Worm (Caenorhabditis elegans) whole organism, young adult: ENCODE measurements around the gene nphp-4.
A peak's percentile ranks its signal among the peaks of the same experiment; 100 is the strongest.

Experiments used
- B0035.1 ChIP-seq: sonication (generic microtip); optimal IDR thresholded peaks from 2 replicates; lab custom pipeline; 2016; ENCODE audit warnings: missing genetic modification characterization, mild to moderate bottlenecking, missing compliant biosample characterization, missing genotype, missing genetic modification reagents
- F10E7.11 ChIP-seq: sonication (generic microtip); optimal IDR thresholded peaks from 2 replicates; lab custom pipeline; 2017; ENCODE audit warnings: mild to moderate bottlenecking, missing genetic modification characterization, moderate library complexity, missing compliant biosample characterization
- F49E8.2 ChIP-seq: sonication (generic microtip); optimal IDR thresholded peaks from 3 replicates; lab custom pipeline; 2017; ENCODE audit warnings: missing genetic modification characterization, mild to moderate bottlenecking, missing compliant biosample characterization, antibody characterized with exemption, moderate library complexity; ENCODE audit not compliant: insufficient read depth
- F57C9.4 ChIP-seq: sonication (generic microtip); optimal IDR thresholded peaks from 2 replicates; lab custom pipeline; 2017; ENCODE audit warnings: mild to moderate bottlenecking, missing genetic modification characterization, missing compliant biosample characterization
- K11D2.4 ChIP-seq: fragments of 200-800 bp; sonication (Bioruptor generic); IDR thresholded peaks from 2 replicates; pipeline ENCODE4 v1.3.6; 2022; ENCODE audit warnings: missing genetic modification reagents, missing genetic modification characterization, missing compliant biosample characterization
- T07F8.4 ChIP-seq: sonication (generic microtip); optimal IDR thresholded peaks from 2 replicates; lab custom pipeline; 2016; ENCODE audit warnings: mild to moderate bottlenecking, missing genetic modification characterization, moderate library complexity, missing compliant biosample characterization
- T26A5.8 ChIP-seq: sonication (generic microtip); optimal IDR thresholded peaks from 2 replicates; lab custom pipeline; 2016; ENCODE audit warnings: missing genetic modification characterization, missing compliant biosample characterization
- Y67H2A.10 ChIP-seq: fragments of 200-800 bp; sonication (Bioruptor generic); conservative IDR thresholded peaks from 2 replicates; pipeline ENCODE4 v1.3.6; 2022; ENCODE audit warnings: missing genetic modification reagents, missing genetic modification characterization, missing compliant biosample characterization
- ZK185.1 ChIP-seq: sonication (generic microtip); optimal IDR thresholded peaks from 2 replicates; lab custom pipeline; 2016; ENCODE audit warnings: mild to moderate bottlenecking, missing genetic modification characterization, missing compliant biosample characterization; ENCODE audit not compliant: poor library complexity, severe bottlenecking
- akir-1 ChIP-seq: fragments of 200-800 bp; sonication (Bioruptor generic); optimal IDR thresholded peaks from 2 replicates; lab custom pipeline; 2018; ENCODE audit warnings: mild to moderate bottlenecking, missing genetic modification characterization, moderate library complexity, missing compliant biosample characterization
- aptf-3 ChIP-seq: fragments of 200-800 bp; sonication (Bioruptor generic); IDR thresholded peaks from 2 replicates; pipeline ENCODE4 v1.3.6; 2022; ENCODE audit warnings: missing genetic modification characterization, missing compliant biosample characterization
- attf-3 ChIP-seq: fragments of 200-800 bp; sonication (Bioruptor generic); conservative IDR thresholded peaks from 2 replicates; pipeline ENCODE4 v1.3.6; 2022; ENCODE audit warnings: missing genetic modification reagents, missing genetic modification characterization, missing compliant biosample characterization
- attf-6 ChIP-seq: fragments of 200-800 bp; sonication (Bioruptor generic); IDR thresholded peaks from 2 replicates; pipeline ENCODE4 v1.3.6; 2022; ENCODE audit warnings: missing genetic modification reagents, missing genetic modification characterization, missing compliant biosample characterization
- bed-2 ChIP-seq: fragments of 200-800 bp; sonication (Bioruptor generic); IDR thresholded peaks from 2 replicates; pipeline ENCODE4 v1.3.6; 2022; ENCODE audit warnings: missing genetic modification reagents, missing genetic modification characterization, missing compliant biosample characterization
- ccch-3 ChIP-seq: fragments of 200-800 bp; sonication (Bioruptor generic); optimal IDR thresholded peaks from 2 replicates; lab custom pipeline; 2018; ENCODE audit warnings: mild to moderate bottlenecking, missing genetic modification characterization, missing compliant biosample characterization
- cebp-1 ChIP-seq, 2 experiments: fragments of 200-800 bp in 1 of 2; sonication (Bioruptor generic) in 1 of 2; sonication (generic microtip) in 1 of 2; IDR thresholded peaks in 1 of 2; optimal IDR thresholded peaks in 1 of 2; 2 replicates each; pipeline versions ENCODE4 v1.3.6 to Lab custom; 2017 to 2022; ENCODE audit warnings: missing compliant biosample characterization in 2 of 2, missing genetic modification characterization in 2 of 2, mild to moderate bottlenecking in 1 of 2, missing genetic modification reagents in 1 of 2, moderate library complexity in 1 of 2
- ceh-100 ChIP-seq: fragments of 200-800 bp; sonication (Bioruptor generic); IDR thresholded peaks from 2 replicates; pipeline ENCODE4 v1.3.6; 2022; ENCODE audit warnings: missing genetic modification reagents, missing genetic modification characterization, missing compliant biosample characterization
- ceh-40 ChIP-seq: fragments of 200-800 bp; sonication (Bioruptor generic); IDR thresholded peaks from 2 replicates; pipeline ENCODE4 v1.3.6; 2022; ENCODE audit warnings: missing genetic modification characterization, missing compliant biosample characterization
- ceh-58 ChIP-seq: fragments of 200-800 bp; sonication (Bioruptor generic); IDR thresholded peaks from 2 replicates; pipeline ENCODE4 v1.3.6; 2022; ENCODE audit warnings: missing genetic modification characterization, missing compliant biosample characterization
- ceh-79 ChIP-seq: sonication (generic microtip); optimal IDR thresholded peaks from 2 replicates; lab custom pipeline; 2017; ENCODE audit warnings: mild to moderate bottlenecking, missing genetic modification characterization, missing compliant biosample characterization
- ceh-91 ChIP-seq: fragments of 200-800 bp; sonication (Bioruptor generic); IDR thresholded peaks from 2 replicates; pipeline ENCODE4 v1.3.6; 2022; ENCODE audit warnings: missing genetic modification reagents, missing genetic modification characterization, missing compliant biosample characterization
- dpl-1 ChIP-seq: fragments of 150-350 bp; optimal IDR thresholded peaks from 2 replicates; lab custom pipeline; 2014; ENCODE audit warnings: missing biosample characterization, missing genetic modification reagents, missing genetic modification characterization
- efl-1 ChIP-seq: fragments of 150-350 bp; optimal IDR thresholded peaks from 2 replicates; lab custom pipeline; 2014; ENCODE audit warnings: missing biosample characterization, missing genetic modification reagents, missing genetic modification characterization
- hmg-20 ChIP-seq: fragments of 200-800 bp; sonication (Bioruptor generic); IDR thresholded peaks from 2 replicates; pipeline ENCODE4 v1.3.6; 2022; ENCODE audit warnings: missing genetic modification reagents, missing genetic modification characterization, missing compliant biosample characterization
- hsf-1 ChIP-seq: fragments of 200-800 bp; sonication (Bioruptor generic); IDR thresholded peaks from 2 replicates; pipeline ENCODE4 v1.3.6; 2022; ENCODE audit warnings: missing genetic modification reagents, missing genetic modification characterization, missing compliant biosample characterization
- let-607 ChIP-seq, 2 experiments: fragments of 200-800 bp in 1 of 2; sonication (Bioruptor generic) in 1 of 2; sonication (generic microtip) in 1 of 2; optimal IDR thresholded peaks; 2 replicates each; lab custom pipeline; 2016 to 2018; ENCODE audit warnings: mild to moderate bottlenecking in 2 of 2, missing compliant biosample characterization in 2 of 2, missing genetic modification characterization in 2 of 2, moderate library complexity in 2 of 2, missing genotype in 1 of 2
- lin-26 ChIP-seq: fragments of 200-800 bp; sonication (Bioruptor generic); IDR thresholded peaks from 2 replicates; pipeline ENCODE4 v1.3.6; 2022; ENCODE audit warnings: missing genetic modification reagents, missing genetic modification characterization, missing compliant biosample characterization
- madf-3 ChIP-seq: fragments of 200-800 bp; sonication (Bioruptor generic); IDR thresholded peaks from 2 replicates; pipeline ENCODE4 v1.3.6; 2022; ENCODE audit warnings: missing genetic modification reagents, missing genetic modification characterization, missing compliant biosample characterization
- mcd-1 ChIP-seq: fragments of 200-800 bp; sonication (Bioruptor generic); IDR thresholded peaks from 2 replicates; pipeline ENCODE4 v1.3.6; 2022; ENCODE audit warnings: missing genetic modification reagents, missing genetic modification characterization, missing compliant biosample characterization
- mel-28 ChIP-seq: sonication (generic microtip); optimal IDR thresholded peaks from 2 replicates; lab custom pipeline; 2016; ENCODE audit warnings: borderline replicate concordance, mild to moderate bottlenecking, missing genetic modification characterization, missing compliant biosample characterization
- nhr-27 ChIP-seq: fragments of 200-800 bp; sonication (Bioruptor generic); optimal IDR thresholded peaks from 2 replicates; lab custom pipeline; 2018; ENCODE audit warnings: mild to moderate bottlenecking, missing genetic modification characterization, moderate library complexity, missing compliant biosample characterization
- nhr-80 ChIP-seq: sonication (generic microtip); optimal IDR thresholded peaks from 2 replicates; lab custom pipeline; 2016; ENCODE audit warnings: missing genetic modification characterization, missing compliant biosample characterization
- pha-4 ChIP-seq: fragments of 150-350 bp; sonication (generic microtip); optimal IDR thresholded peaks from 2 replicates; lab custom pipeline; 2014; ENCODE audit warnings: missing biosample characterization, missing genetic modification reagents, missing genetic modification characterization
- rec-8 ChIP-seq, 2 experiments: sonication (generic microtip); optimal IDR thresholded peaks; 2 replicates each; lab custom pipeline; 2016; ENCODE audit warnings: mild to moderate bottlenecking in 2 of 2, missing genetic modification characterization in 2 of 2, missing genetic modification reagents in 2 of 2, missing genotype in 2 of 2, missing biosample characterization in 1 of 2, missing compliant biosample characterization in 1 of 2, moderate library complexity in 1 of 2
- repo-1 ChIP-seq: sonication (generic microtip); optimal IDR thresholded peaks from 2 replicates; lab custom pipeline; 2017; ENCODE audit warnings: mild to moderate bottlenecking, missing genetic modification characterization, missing compliant biosample characterization
- sea-2 ChIP-seq: fragments of 200-800 bp; sonication (Bioruptor generic); IDR thresholded peaks from 2 replicates; pipeline ENCODE4 v1.3.6; 2022; ENCODE audit warnings: missing genetic modification characterization, missing compliant biosample characterization
- snpc-4 ChIP-seq, 5 experiments: fragments of 150-350 bp in 1 of 5; sonication (generic microtip) in 4 of 5; optimal IDR thresholded peaks; 2 replicates each; lab custom pipeline; 2014 to 2018; ENCODE audit warnings: missing genetic modification characterization in 5 of 5, missing biosample characterization in 3 of 5, antibody characterized with exemption in 2 of 5, mild to moderate bottlenecking in 2 of 5, missing compliant biosample characterization in 2 of 5, missing genotype in 2 of 5, moderate library complexity in 2 of 5, missing genetic modification reagents in 1 of 5
- somi-1 ChIP-seq: fragments of 200-800 bp; sonication (Bioruptor generic); optimal IDR thresholded peaks from 2 replicates; lab custom pipeline; 2018; ENCODE audit warnings: mild to moderate bottlenecking, missing genetic modification characterization, missing compliant biosample characterization
- tbp1 ChIP-seq: fragments of 200-800 bp; sonication (Bioruptor generic); optimal IDR thresholded peaks from 2 replicates; lab custom pipeline; 2018; ENCODE audit warnings: mild to moderate bottlenecking, missing genetic modification characterization, missing compliant biosample characterization
- tbx-9 ChIP-seq: sonication (generic microtip); optimal IDR thresholded peaks from 2 replicates; lab custom pipeline; 2016; ENCODE audit warnings: borderline replicate concordance, missing genetic modification characterization, inconsistent platforms, missing compliant biosample characterization
- unc-130 ChIP-seq: sonication (generic microtip); optimal IDR thresholded peaks from 2 replicates; lab custom pipeline; 2016; ENCODE audit warnings: missing genetic modification reagents, missing genetic modification characterization, missing compliant biosample characterization
- ztf-18 ChIP-seq: sonication (generic microtip); optimal IDR thresholded peaks from 2 replicates; lab custom pipeline; 2016; ENCODE audit warnings: missing genotype, mild to moderate bottlenecking, missing genetic modification characterization, missing compliant biosample characterization
- ztf-3 ChIP-seq: fragments of 200-800 bp; sonication (Bioruptor generic); optimal IDR thresholded peaks from 2 replicates; lab custom pipeline; 2018; ENCODE audit warnings: mild to moderate bottlenecking, missing genetic modification characterization, missing compliant biosample characterization

Gene nphp-4

DNA sequence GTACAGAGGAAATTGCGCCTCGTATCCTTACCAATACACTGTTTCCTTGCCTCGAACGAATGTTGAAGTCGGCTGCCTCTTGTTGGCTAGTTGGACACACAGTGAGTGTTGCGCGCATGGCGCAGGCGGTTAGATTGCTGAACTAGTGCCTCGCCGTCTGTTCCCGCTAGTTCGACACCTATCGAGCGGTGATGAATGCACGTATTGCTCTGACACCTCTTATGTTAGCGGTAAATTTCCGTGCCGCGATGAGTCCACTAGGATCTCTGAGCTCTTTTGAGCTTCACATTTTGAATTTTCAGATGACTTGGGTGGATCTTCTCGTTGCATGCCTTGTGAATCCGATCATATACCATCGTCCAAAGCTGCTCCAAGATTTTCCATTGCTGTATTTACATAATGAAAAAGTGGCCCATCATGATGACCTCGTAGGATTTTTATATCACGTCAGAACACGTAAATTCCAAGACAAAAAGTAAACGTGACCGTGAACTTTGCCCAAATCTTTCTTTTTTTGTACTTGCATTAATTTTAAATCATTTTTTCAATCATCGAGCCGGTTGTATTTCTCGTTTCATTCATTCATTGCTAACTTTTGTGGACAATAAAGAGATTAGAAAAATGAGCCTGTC lies 60.6 kb downstream of the nphp-4 start, which contains the start of gene F55A11.11 (continued):
- peak; percentile 91 for TF ChIP-seq ZK185.1 (tag; lab: Kevin White, UChicago)
- TF ChIP-seq repo-1 (tag; lab: Kevin White, UChicago): peak; percentile 94
- peak; percentile 78 for TF ChIP-seq F10E7.11 (tag; lab: Kevin White, UChicago)
- TF ChIP-seq aptf-3 (GFP tag; lab: Robert Waterston, UW): peak; percentile 94
- peak; percentile 97 for TF ChIP-seq lin-26 (GFP tag; lab: Robert Waterston, UW)
- no peak for TF ChIP-seq dpl-1 (GFP tag; lab: Kevin White, UChicago)
- TF ChIP-seq mcd-1 (GFP tag; lab: Robert Waterston, UW): no peak; the same call in 1 of the 2 replicates
- TF ChIP-seq F49E8.2 (tag; lab: Kevin White, UChicago): peak; percentile 84
- TF ChIP-seq K11D2.4 (GFP tag; lab: Robert Waterston, UW): peak; percentile 76
- TF ChIP-seq efl-1 (GFP tag; lab: Kevin White, UChicago): peak; percentile 6
- peak; percentile 54 to 76 for TF ChIP-seq let-607 (tag; optimal IDR thresholded peaks at IDR 0.05; lab: Kevin White, UChicago)
- peak; percentile 31 for TF ChIP-seq nhr-27 (tag; lab: Kevin White, UChicago)
- 0 out of 2 replicates have a peak, but pooled peaks have one; percentile 28 for TF ChIP-seq ceh-58
- peak; percentile 89 for TF ChIP-seq T26A5.8 (tag; lab: Kevin White, UChicago)
- TF ChIP-seq pha-4 (tag; lab: Kevin White, UChicago): no peak
- peak; percentile 71; the same call in 1 of the 2 replicates for TF ChIP-seq hmg-20 (GFP tag; lab: Robert Waterston, UW)
- peak; percentile 81 for TF ChIP-seq ztf-18
- peak; percentile 76 for TF ChIP-seq ceh-100 (GFP tag; lab: Robert Waterston, UW)
- TF ChIP-seq ztf-3 (GFP tag; lab: Kevin White, UChicago): no peak
- TF ChIP-seq ceh-91 (GFP tag; lab: Robert Waterston, UW): no peak
- peak; percentile 78; the same call in 1 of the 2 replicates for TF ChIP-seq ceh-40 (GFP tag; lab: Robert Waterston, UW)
- peak; percentile 91 to 96 for TF ChIP-seq rec-8 (tag; optimal IDR thresholded peaks at IDR 0.05; lab: Kevin White, UChicago)
- TF ChIP-seq somi-1: peak; percentile 88
- TF ChIP-seq attf-6: peak; percentile 77
- peak; percentile 42 for TF ChIP-seq nhr-80 (tag; lab: Kevin White, UChicago)
- TF ChIP-seq ccch-3: peak; percentile 14
- peak; percentile 75 for TF ChIP-seq attf-3 (GFP tag; lab: Robert Waterston, UW)
- peak; percentile 52 for TF ChIP-seq tbx-9 (tag; lab: Kevin White, UChicago)
- peak; percentile 68 for TF ChIP-seq hsf-1 (GFP tag; lab: Robert Waterston, UW)
- TF ChIP-seq ceh-79 (tag; lab: Kevin White, UChicago): peak; percentile 82
- TF ChIP-seq bed-2 (GFP tag; lab: Robert Waterston, UW): peak; percentile 59; the same call in 1 of the 2 replicates
- peak; percentile 86 for TF ChIP-seq madf-3
- TF ChIP-seq cebp-1 (GFP tag; IDR thresholded peaks at IDR 0.05; lab: Robert Waterston, UW): peak; percentile 72
- peak; percentile 85 for TF ChIP-seq cebp-1 (tag; optimal IDR thresholded peaks at IDR 0.05; lab: Kevin White, UChicago)
- peak; percentile 86 for TF ChIP-seq akir-1
- TF ChIP-seq sea-2 (GFP tag; lab: Robert Waterston, UW): peak; percentile 74; the same call in 1 of the 2 replicates
- 0 out of 2 replicates have a peak, but pooled peaks have one; percentile 56 for TF ChIP-seq Y67H2A.10
- TF ChIP-seq B0035.1 (tag; lab: Kevin White, UChicago): peak; percentile 70
- TF ChIP-seq T07F8.4 (tag; lab: Kevin White, UChicago): peak; percentile 83
- peak; percentile 100 for TF ChIP-seq tbp1 (GFP tag; lab: Kevin White, UChicago)
- peak; percentile 77 for TF ChIP-seq unc-130 (GFP tag; lab: Kevin White, UChicago)
- TF ChIP-seq F57C9.4 (tag; lab: Kevin White, UChicago): peak; percentile 44
- TF ChIP-seq snpc-4 (GFP tag; optimal IDR thresholded peaks at IDR 0.05; lab: Kevin White, UChicago): peak; percentile 82
- peak; percentile 25 to 83 (median 77) for TF ChIP-seq snpc-4 (tag; optimal IDR thresholded peaks at IDR 0.05; lab: Kevin White, UChicago)
- TF ChIP-seq mel-28 (tag; lab: Kevin White, UChicago): peak; percentile 57
